Worm (Caenorhabditis elegans) whole organism, L1 larva: ENCODE data around the gene B0395.3.

ENCODE experiments used
- ama-1 ChIP-seq: fragments of 150-350 bp; optimal IDR thresholded peaks from 2 replicates; lab custom pipeline; 2014
- elt-2 ChIP-seq: sonication (generic microtip); optimal IDR thresholded peaks from 2 replicates; lab custom pipeline; 2016; ENCODE audit warnings: missing genetic modification characterization, mild to moderate bottlenecking, inconsistent platforms, missing compliant biosample characterization, missing genetic modification reagents
- fos-1 ChIP-seq: fragments of 150-350 bp; optimal IDR thresholded peaks from 2 replicates; lab custom pipeline; 2014; ENCODE audit warnings: missing biosample characterization, missing genetic modification characterization
- lir-3 ChIP-seq: sonication (generic microtip); optimal IDR thresholded peaks from 2 replicates; lab custom pipeline; 2016; ENCODE audit warnings: mild to moderate bottlenecking, missing genetic modification characterization, moderate library complexity, missing compliant biosample characterization; ENCODE audit not compliant: poor library complexity
- nhr-11 ChIP-seq: fragments of 150-350 bp; optimal IDR thresholded peaks from 2 replicates; lab custom pipeline; 2014; ENCODE audit warnings: missing biosample characterization, missing genetic modification characterization
- nhr-12 ChIP-seq: sonication (generic microtip); optimal IDR thresholded peaks from 2 replicates; lab custom pipeline; 2017; ENCODE audit warnings: missing biosample characterization, missing genetic modification characterization
- nhr-20 ChIP-seq: sonication (generic microtip); optimal IDR thresholded peaks from 2 replicates; lab custom pipeline; 2016; ENCODE audit warnings: mild to moderate bottlenecking, missing genetic modification characterization, missing compliant biosample characterization
- sptf-1 ChIP-seq: fragments of 150-350 bp; optimal IDR thresholded peaks from 2 replicates; lab custom pipeline; 2014; ENCODE audit warnings: missing biosample characterization, missing genetic modification characterization
- tlp-1 ChIP-seq: fragments of 150-350 bp; optimal IDR thresholded peaks from 2 replicates; lab custom pipeline; 2014; ENCODE audit warnings: missing biosample characterization, missing genetic modification characterization
- vab-15 ChIP-seq: sonication (generic microtip); optimal IDR thresholded peaks from 2 replicates; lab custom pipeline; 2017; ENCODE audit warnings: missing genotype, mild to moderate bottlenecking, missing genetic modification characterization, missing compliant biosample characterization
- zag-1 ChIP-seq: fragments of 150-350 bp; optimal IDR thresholded peaks from 2 replicates; lab custom pipeline; 2014; ENCODE audit warnings: missing biosample characterization, missing genetic modification characterization

ce11 chrX:16006529-16006928, 33.5 kb downstream of the B0395.3 start, which contains the start of gene C09G1.4:
- TF ChIP-seq elt-2 (tag; lab: Kevin White, UChicago) (no peak), sptf-1 (tag; lab: Kevin White, UChicago) (no peak), nhr-11 (tag; lab: Kevin White, UChicago) (no peak), nhr-20 (tag; lab: Kevin White, UChicago) (no peak), tlp-1 (no peak), fos-1 (tag; lab: Kevin White, UChicago) (no peak), lir-3 (tag; lab: Kevin White, UChicago) (no peak), nhr-12 (tag; lab: Kevin White, UChicago) (no peak), vab-15 (no peak), zag-1 (no peak), ama-1 (lab: Kevin White, UChicago) (no peak)
